Worm (Caenorhabditis elegans) whole organism, L4/young adult: ENCODE data around the gene C30G12.2.

ENCODE experiments used
- W03F9.2 ChIP-seq: fragments of 150-350 bp; optimal IDR thresholded peaks from 2 replicates; lab custom pipeline; 2014; ENCODE audit warnings: missing biosample characterization, missing genetic modification characterization
- dao-5 ChIP-seq: sonication (generic microtip); optimal IDR thresholded peaks from 2 replicates; lab custom pipeline; 2016; ENCODE audit warnings: missing genotype, missing genetic modification characterization, moderate library complexity, missing compliant biosample characterization
- him-1 ChIP-seq: sonication (generic microtip); optimal IDR thresholded peaks from 2 replicates; lab custom pipeline; 2016; ENCODE audit warnings: missing genotype, missing genetic modification reagents, missing genetic modification characterization, missing compliant biosample characterization

The C30G12.2 gene

DNA sequence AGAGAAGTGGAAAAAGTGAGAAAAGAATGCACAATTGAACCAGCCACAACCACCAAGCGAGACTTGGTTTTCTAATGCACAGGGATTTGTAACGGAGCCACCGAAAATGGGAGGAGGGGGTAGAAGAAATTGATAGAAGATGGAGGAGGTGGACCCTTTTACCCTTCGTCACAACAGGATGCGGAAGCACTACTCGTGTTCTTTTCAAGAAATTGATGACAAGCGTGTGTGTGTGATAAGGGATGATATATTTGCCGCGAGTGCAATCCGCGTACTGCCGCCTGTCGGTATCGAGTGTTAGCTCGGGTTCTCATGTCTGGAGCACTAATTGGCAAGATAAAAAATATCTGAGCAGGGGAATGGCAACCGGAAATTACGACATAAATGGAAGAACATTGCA lies 33.7 kb downstream of the C30G12.2 start, which contains the start of gene F21D12.3:
TSS of gene F21D12.3 (minus strand) at position 101 of the 400 bp plus-strand sequence.
- TF ChIP-seq dao-5 (tag; lab: Kevin White, UChicago) (no peak), W03F9.2 (tag; lab: Kevin White, UChicago) (no peak), him-1 (no peak)

DNA sequence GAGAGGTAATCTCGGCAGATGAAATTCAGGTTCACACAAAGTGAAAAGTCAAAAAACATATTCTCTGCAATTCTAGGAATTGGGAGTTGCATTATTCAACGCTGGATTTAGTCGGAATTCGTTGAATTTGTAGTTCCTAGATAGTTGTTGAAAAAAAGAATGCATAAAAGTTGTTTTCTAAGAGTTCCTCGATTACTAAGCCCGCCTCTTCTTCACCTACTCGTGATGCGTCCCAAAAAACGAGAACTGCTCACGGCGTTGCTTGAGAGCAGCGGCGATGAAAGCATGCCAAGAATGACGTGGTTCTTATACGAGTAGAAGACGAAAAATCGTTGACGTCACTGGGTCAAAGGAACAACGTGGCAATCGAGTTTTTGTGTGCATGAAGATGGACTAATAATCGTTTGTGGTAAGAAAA lies 34.8 kb downstream of the C30G12.2 start:
- no peak for TF ChIP-seq him-1
- no peak for TF ChIP-seq dao-5 (tag; lab: Kevin White, UChicago)
- TF ChIP-seq W03F9.2 (tag; lab: Kevin White, UChicago): no peak

DNA sequence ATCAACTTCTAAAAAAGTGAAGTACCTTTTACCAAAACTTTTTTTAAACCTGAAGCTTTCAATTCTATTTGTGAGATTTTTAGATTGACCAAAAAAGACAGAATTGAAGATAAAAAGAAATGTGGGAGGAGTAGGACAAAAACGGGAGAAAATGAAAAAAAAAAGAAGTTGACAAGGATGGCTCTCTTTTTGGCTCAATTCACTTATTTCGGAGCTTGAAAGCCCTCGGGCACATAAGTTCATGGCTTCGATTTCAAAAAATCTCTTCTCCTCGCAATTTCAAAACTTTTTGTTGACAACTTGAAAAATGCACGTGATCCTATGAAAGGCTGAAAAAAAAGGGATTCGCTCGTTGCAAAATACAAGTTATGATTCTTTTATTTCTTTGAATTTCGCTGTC lies 36.0 kb downstream of the C30G12.2 start:
- TF ChIP-seq dao-5 (tag; lab: Kevin White, UChicago) (no peak), W03F9.2 (tag; lab: Kevin White, UChicago) (no peak), him-1 (no peak)

DNA sequence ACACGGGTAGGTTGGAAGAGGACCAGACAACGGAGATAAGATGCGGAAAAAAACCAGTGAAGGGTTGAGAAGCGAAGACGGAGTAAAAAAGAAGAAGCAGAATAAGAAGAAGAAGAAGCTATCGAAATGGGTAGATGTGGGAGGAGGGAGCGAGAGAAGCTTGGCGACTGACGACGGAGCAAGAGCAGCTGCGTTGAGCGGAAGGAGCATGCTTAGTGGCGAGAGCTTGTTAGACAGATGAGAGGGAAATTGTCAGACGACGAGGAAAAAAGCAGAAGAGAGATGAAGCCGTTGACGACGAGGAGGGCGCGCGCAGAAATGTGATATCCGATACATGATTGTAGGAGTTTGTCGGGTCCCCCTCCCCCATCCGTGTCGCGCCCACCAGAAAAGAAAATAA lies 36.8 kb downstream of the C30G12.2 start:
- TF ChIP-seq him-1: peak; percentile 72
- TF ChIP-seq W03F9.2 (tag; lab: Kevin White, UChicago): no peak
- TF ChIP-seq dao-5 (tag; lab: Kevin White, UChicago): no peak

DNA sequence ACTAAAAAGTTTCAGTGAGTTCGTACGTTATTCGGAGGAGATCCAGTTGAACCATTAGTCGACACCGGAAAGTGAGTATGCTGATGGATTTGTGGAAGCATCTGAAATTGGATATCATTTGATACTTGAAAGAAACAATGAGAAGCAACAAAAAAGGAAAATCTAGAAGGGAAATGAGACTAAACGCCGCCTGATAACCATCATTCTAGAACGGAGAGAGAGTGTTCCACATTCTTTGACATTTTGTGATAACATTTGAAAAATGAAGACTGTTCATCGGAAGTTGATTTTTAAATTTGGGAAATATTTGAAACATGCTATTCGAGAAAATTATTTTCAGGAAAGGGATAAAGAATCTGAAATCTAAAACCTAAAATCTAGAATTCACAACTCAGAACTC lies 41.0 kb downstream of the C30G12.2 start, which contains the start of gene npax-1:
TSS of gene npax-1 (minus strand) at position 101 of the 400 bp plus-strand sequence.
- TF ChIP-seq W03F9.2 (tag; lab: Kevin White, UChicago) (no peak), him-1 (no peak), dao-5 (tag; lab: Kevin White, UChicago) (no peak)

DNA sequence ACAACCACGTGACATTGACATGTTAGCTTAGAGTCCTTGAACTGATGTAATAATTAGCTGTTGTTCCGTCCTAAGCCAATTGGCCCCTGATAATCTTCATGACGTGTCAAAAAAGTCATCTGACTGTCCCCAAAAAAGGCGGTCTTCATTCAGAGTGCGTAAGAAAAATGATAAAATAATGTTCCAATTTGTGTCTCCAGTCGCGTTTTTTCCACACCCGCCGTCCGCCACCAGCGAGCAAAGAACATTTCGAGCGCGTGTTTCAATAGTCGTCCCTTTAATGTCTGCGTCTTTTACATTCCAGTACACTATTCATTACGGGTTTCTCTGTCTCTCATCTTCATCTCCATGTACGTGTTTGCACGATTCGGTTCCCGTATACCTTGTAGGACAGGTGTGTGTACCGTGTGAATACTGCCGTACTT lies 47.3 kb downstream of the C30G12.2 start:
- TF ChIP-seq him-1: no peak
- TF ChIP-seq W03F9.2 (tag; lab: Kevin White, UChicago): peak; percentile 54

DNA sequence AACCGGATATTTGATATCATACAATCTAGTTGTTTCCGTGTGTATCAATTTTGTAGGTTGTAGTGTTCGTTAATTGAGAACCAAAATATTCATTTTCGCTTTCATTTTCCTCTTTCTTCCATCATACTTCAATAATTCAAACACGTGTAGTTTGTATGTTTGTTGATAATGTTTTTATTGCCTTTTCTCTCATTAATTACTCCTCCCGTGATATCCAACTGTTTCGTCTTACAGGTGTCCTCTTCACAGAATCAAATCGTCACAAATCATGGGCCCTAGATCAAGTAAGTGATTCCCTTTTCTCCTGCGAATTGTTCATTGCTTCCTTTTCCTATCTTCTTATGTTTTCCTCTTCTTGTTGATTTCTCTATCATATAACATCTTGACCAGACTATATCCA lies 48.8 kb downstream of the C30G12.2 start, which contains the start of gene nhr-21:
TSS of gene nhr-21 (plus strand) at position 235 of the 400 bp plus-strand sequence.
- TF ChIP-seq dao-5 (tag; lab: Kevin White, UChicago) (no peak), W03F9.2 (tag; lab: Kevin White, UChicago) (no peak), him-1 (no peak)

DNA sequence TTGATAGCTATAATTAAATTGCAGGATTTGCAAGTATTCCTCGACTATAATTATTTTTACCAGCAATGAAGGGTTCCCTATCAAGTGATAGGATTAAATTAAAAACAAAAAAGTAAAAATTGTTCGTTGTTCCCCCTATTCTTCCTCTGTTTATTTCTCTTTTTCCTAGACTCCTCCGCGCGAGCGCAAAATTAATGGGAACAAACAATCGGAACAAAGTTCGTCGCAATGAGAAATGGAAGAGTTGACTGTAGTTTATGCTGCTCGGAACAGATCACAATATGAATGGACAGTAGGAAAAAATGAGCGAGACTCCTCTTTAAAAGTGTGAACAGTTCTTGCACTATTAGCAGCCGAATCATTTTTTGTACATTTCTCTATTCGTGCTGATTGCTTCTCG lies 50.5 kb downstream of the C30G12.2 start:
- TF ChIP-seq W03F9.2 (tag; lab: Kevin White, UChicago): no peak
- no peak for TF ChIP-seq him-1
- TF ChIP-seq dao-5 (tag; lab: Kevin White, UChicago): no peak
